Worm (Caenorhabditis elegans) whole organism, L1 larva: ENCODE measurements around the gene Y42H9B.3.

Experiments
- C04F5.9 ChIP-seq: sonication (generic microtip); optimal IDR thresholded peaks from 2 replicates; lab custom pipeline; 2016; ENCODE audit warnings: missing genetic modification characterization, missing compliant biosample characterization
- C16A3.4 ChIP-seq: fragments of 150-350 bp; optimal IDR thresholded peaks from 2 replicates; lab custom pipeline; 2014; ENCODE audit warnings: missing biosample characterization, missing genetic modification characterization
- Y116A8C.19 ChIP-seq: sonication (generic microtip); optimal IDR thresholded peaks from 2 replicates; lab custom pipeline; 2016; ENCODE audit warnings: missing compliant biosample characterization, missing genetic modification characterization, borderline replicate concordance
- blmp-1 ChIP-seq: fragments of 150-350 bp; optimal IDR thresholded peaks from 2 replicates; lab custom pipeline; 2014; ENCODE audit warnings: missing biosample characterization, missing genetic modification characterization
- ceh-63 ChIP-seq: fragments of 200-800 bp; sonication (Bioruptor generic); optimal IDR thresholded peaks from 2 replicates; lab custom pipeline; 2018; ENCODE audit warnings: mild to moderate bottlenecking, missing genetic modification characterization, missing compliant biosample characterization
- ceh-8 ChIP-seq: fragments of 200-800 bp; sonication (Bioruptor generic); optimal IDR thresholded peaks from 2 replicates; lab custom pipeline; 2018; ENCODE audit warnings: mild to moderate bottlenecking, missing genetic modification characterization, moderate library complexity, missing compliant biosample characterization
- ceh-82 ChIP-seq, 3 experiments: fragments of 150-350 bp in 1 of 3; sonication (generic microtip) in 2 of 3; optimal IDR thresholded peaks; 2 replicates each; lab custom pipeline; 2014 to 2017; ENCODE audit warnings: missing biosample characterization in 3 of 3, missing genetic modification characterization in 3 of 3
- ceh-88 ChIP-seq: fragments of 200-800 bp; sonication (Bioruptor generic); IDR thresholded peaks from 2 replicates; pipeline ENCODE4 v1.3.6; 2022; ENCODE audit warnings: missing genetic modification characterization, missing compliant biosample characterization
- ceh-90 ChIP-seq: sonication (generic microtip); optimal IDR thresholded peaks from 2 replicates; lab custom pipeline; 2016; ENCODE audit warnings: missing genetic modification characterization, missing compliant biosample characterization
- dpl-1 ChIP-seq, 3 experiments: fragments of 150-350 bp in 2 of 3; sonication (generic microtip) in 1 of 3; optimal IDR thresholded peaks; 2 replicates each; lab custom pipeline; 2014 to 2017; ENCODE audit warnings: missing biosample characterization in 3 of 3, missing genetic modification characterization in 3 of 3, missing genetic modification reagents in 3 of 3
- dsc-1 ChIP-seq: sonication (generic microtip); optimal IDR thresholded peaks from 2 replicates; lab custom pipeline; 2016; ENCODE audit warnings: mild to moderate bottlenecking, missing genetic modification characterization, missing compliant biosample characterization
- efl-1 ChIP-seq, 4 experiments: fragments of 150-350 bp; optimal IDR thresholded peaks in 3 of 4; peaks in 1 of 4; 1 replicate in 1 of 4; 2 replicates in 3 of 4; lab custom pipeline; 2014; ENCODE audit warnings: missing biosample characterization in 2 of 4, missing genetic modification characterization in 2 of 4, missing genetic modification reagents in 2 of 4
- egl-13 ChIP-seq: sonication (generic microtip); optimal IDR thresholded peaks from 2 replicates; lab custom pipeline; 2016; ENCODE audit warnings: missing genotype, missing genetic modification reagents, missing genetic modification characterization, missing compliant biosample characterization
- elt-2 ChIP-seq: sonication (generic microtip); optimal IDR thresholded peaks from 2 replicates; lab custom pipeline; 2016; ENCODE audit warnings: missing genetic modification characterization, mild to moderate bottlenecking, inconsistent platforms, missing compliant biosample characterization, missing genetic modification reagents
- fkh-10 ChIP-seq: sonication (generic microtip); optimal IDR thresholded peaks from 2 replicates; lab custom pipeline; 2017; ENCODE audit warnings: missing biosample characterization, missing genetic modification reagents, missing genetic modification characterization
- fkh-4 ChIP-seq: sonication (generic microtip); optimal IDR thresholded peaks from 2 replicates; lab custom pipeline; 2016; ENCODE audit warnings: missing compliant biosample characterization, missing genetic modification characterization, borderline replicate concordance
- fkh-8 ChIP-seq: sonication (generic microtip); optimal IDR thresholded peaks from 2 replicates; lab custom pipeline; 2016; ENCODE audit warnings: mild to moderate bottlenecking, missing genetic modification characterization, missing compliant biosample characterization
- fos-1 ChIP-seq: fragments of 150-350 bp; optimal IDR thresholded peaks from 2 replicates; lab custom pipeline; 2014; ENCODE audit warnings: missing biosample characterization, missing genetic modification characterization
- grh-1 ChIP-seq: fragments of 200-800 bp; sonication (Bioruptor generic); IDR thresholded peaks from 2 replicates; pipeline ENCODE4 v1.3.6; 2022; ENCODE audit warnings: missing genetic modification reagents, missing genetic modification characterization, missing compliant biosample characterization
- hlh-4 ChIP-seq: sonication (generic microtip); optimal IDR thresholded peaks from 2 replicates; lab custom pipeline; 2016; ENCODE audit warnings: mild to moderate bottlenecking, missing genetic modification characterization, missing compliant biosample characterization
- irx-1 ChIP-seq: sonication (generic microtip); optimal IDR thresholded peaks from 2 replicates; lab custom pipeline; 2016; ENCODE audit warnings: missing genetic modification characterization, missing compliant biosample characterization
- isw-1 ChIP-seq: fragments of 200-800 bp; sonication (Bioruptor generic); IDR thresholded peaks from 2 replicates; pipeline ENCODE4 v1.3.6; 2022; ENCODE audit warnings: missing genetic modification characterization, missing compliant biosample characterization
- jun-1 ChIP-seq: fragments of 150-350 bp; optimal IDR thresholded peaks from 2 replicates; lab custom pipeline; 2014; ENCODE audit warnings: missing biosample characterization, missing genetic modification reagents, missing genetic modification characterization
- lin-13 ChIP-seq: fragments of 150-350 bp; optimal IDR thresholded peaks from 2 replicates; lab custom pipeline; 2014; ENCODE audit warnings: missing biosample characterization, missing genetic modification reagents, missing genetic modification characterization
- lin-14 ChIP-seq: fragments of 200-800 bp; sonication (Bioruptor generic); optimal IDR thresholded peaks from 2 replicates; lab custom pipeline; 2018; ENCODE audit warnings: mild to moderate bottlenecking, missing genetic modification characterization, moderate library complexity, missing compliant biosample characterization
- lin-15B ChIP-seq: fragments of 150-350 bp; sonication (generic microtip); optimal IDR thresholded peaks from 3 replicates; lab custom pipeline; 2014; ENCODE audit warnings: missing biosample characterization, missing genetic modification characterization
- lir-3 ChIP-seq: sonication (generic microtip); optimal IDR thresholded peaks from 2 replicates; lab custom pipeline; 2016; ENCODE audit warnings: mild to moderate bottlenecking, missing genetic modification characterization, moderate library complexity, missing compliant biosample characterization; ENCODE audit not compliant: poor library complexity
- lsy-2 ChIP-seq, 2 experiments: fragments of 150-350 bp; optimal IDR thresholded peaks; 2 replicates each; lab custom pipeline; 2014; ENCODE audit warnings: missing biosample characterization in 2 of 2, missing genetic modification characterization in 2 of 2
- mab-9 ChIP-seq: fragments of 200-800 bp; sonication (Bioruptor generic); IDR thresholded peaks from 2 replicates; pipeline ENCODE4 v1.3.6; 2022; ENCODE audit warnings: missing genetic modification reagents, missing genetic modification characterization, missing compliant biosample characterization
- mdl-1 ChIP-seq, 2 experiments: fragments of 150-350 bp; optimal IDR thresholded peaks; 2 replicates each; lab custom pipeline; 2014 to 2017; ENCODE audit warnings: missing biosample characterization in 2 of 2, missing genetic modification characterization in 2 of 2, inconsistent platforms in 1 of 2
- mep-1 ChIP-seq: fragments of 150-350 bp; optimal IDR thresholded peaks from 2 replicates; lab custom pipeline; 2014; ENCODE audit warnings: missing biosample characterization, missing genetic modification characterization
- nhr-19 ChIP-seq: fragments of 200-800 bp; sonication (Bioruptor generic); conservative IDR thresholded peaks from 2 replicates; pipeline ENCODE4 v1.3.6; 2022; ENCODE audit warnings: missing genetic modification characterization, missing compliant biosample characterization
- nhr-20 ChIP-seq: sonication (generic microtip); optimal IDR thresholded peaks from 2 replicates; lab custom pipeline; 2016; ENCODE audit warnings: mild to moderate bottlenecking, missing genetic modification characterization, missing compliant biosample characterization
- nhr-47 ChIP-seq: sonication (generic microtip); optimal IDR thresholded peaks from 2 replicates; lab custom pipeline; 2016; ENCODE audit warnings: mild to moderate bottlenecking, missing genetic modification characterization, moderate library complexity, missing compliant biosample characterization
- nhr-71 ChIP-seq: sonication (generic microtip); optimal IDR thresholded peaks from 2 replicates; lab custom pipeline; 2016; ENCODE audit warnings: mild to moderate bottlenecking, missing genetic modification characterization, moderate library complexity, missing compliant biosample characterization
- nhr-77 ChIP-seq: fragments of 150-350 bp; optimal IDR thresholded peaks from 2 replicates; lab custom pipeline; 2014; ENCODE audit warnings: missing biosample characterization, missing genetic modification characterization
- nhr-85 ChIP-seq: sonication (generic microtip); peaks from one replicate; lab custom pipeline; 2016; ENCODE audit warnings: missing genetic modification characterization, inconsistent platforms, missing compliant biosample characterization
- nhr-90 ChIP-seq: sonication (generic microtip); optimal IDR thresholded peaks from 2 replicates; lab custom pipeline; 2016; ENCODE audit warnings: mild to moderate bottlenecking, missing genetic modification characterization, missing compliant biosample characterization; ENCODE audit not compliant: poor library complexity
- pax-3 ChIP-seq: fragments of 200-800 bp; sonication (Bioruptor generic); optimal IDR thresholded peaks from 2 replicates; lab custom pipeline; 2018; ENCODE audit warnings: mild to moderate bottlenecking, missing genetic modification characterization, moderate library complexity, missing compliant biosample characterization
- rnt-1 ChIP-seq: sonication (generic microtip); optimal IDR thresholded peaks from 2 replicates; lab custom pipeline; 2016; ENCODE audit warnings: mild to moderate bottlenecking, missing genetic modification characterization, moderate library complexity, missing compliant biosample characterization
- skn-1 ChIP-seq: fragments of 150-350 bp; optimal IDR thresholded peaks from 2 replicates; lab custom pipeline; 2014; ENCODE audit warnings: missing biosample characterization, missing genetic modification characterization
- snu-23 ChIP-seq: sonication (generic microtip); optimal IDR thresholded peaks from 2 replicates; lab custom pipeline; 2016; ENCODE audit warnings: missing genetic modification characterization, missing compliant biosample characterization
- sox-4 ChIP-seq: sonication (generic microtip); optimal IDR thresholded peaks from 2 replicates; lab custom pipeline; 2016; ENCODE audit warnings: missing genetic modification characterization, missing compliant biosample characterization
- swsn-7 ChIP-seq: sonication (generic microtip); optimal IDR thresholded peaks from 2 replicates; lab custom pipeline; 2016; ENCODE audit warnings: missing genetic modification characterization, missing compliant biosample characterization
- tbx-2 ChIP-seq: sonication (generic microtip); optimal IDR thresholded peaks from 2 replicates; lab custom pipeline; 2016; ENCODE audit warnings: missing genetic modification characterization, missing compliant biosample characterization
- unc-86 ChIP-seq: sonication (generic microtip); optimal IDR thresholded peaks from 2 replicates; lab custom pipeline; 2016; ENCODE audit warnings: missing genetic modification characterization, missing compliant biosample characterization
- unc-98 ChIP-seq: fragments of 200-800 bp; sonication (Bioruptor generic); IDR thresholded peaks from 2 replicates; pipeline ENCODE4 v1.3.6; 2022; ENCODE audit warnings: missing genetic modification characterization, missing compliant biosample characterization
- vab-15 ChIP-seq: sonication (generic microtip); optimal IDR thresholded peaks from 2 replicates; lab custom pipeline; 2017; ENCODE audit warnings: missing genotype, mild to moderate bottlenecking, missing genetic modification characterization, missing compliant biosample characterization
- xbp-1 ChIP-seq: sonication (generic microtip); optimal IDR thresholded peaks from 2 replicates; lab custom pipeline; 2016; ENCODE audit warnings: missing genetic modification characterization, missing compliant biosample characterization
- ztf-11 ChIP-seq, 2 experiments: sonication (generic microtip); optimal IDR thresholded peaks; 2 replicates each; lab custom pipeline; 2016 to 2017; ENCODE audit warnings: missing genetic modification characterization in 2 of 2, missing biosample characterization in 1 of 2, missing compliant biosample characterization in 1 of 2

The Y42H9B.3 gene

ce11 chrIV:8015726-8016312, 3.6 kb upstream of the Y42H9B.3 start, which contains the start of gene C26B2.7:
Gene C26B2.7 (plus strand): TSS chrIV:8016274.
- TF ChIP-seq lin-15B (tag; lab: Kevin White, UChicago) (peak; percentile 36), elt-2 (tag; lab: Kevin White, UChicago) (peak; percentile 5), mep-1 (tag; lab: Kevin White, UChicago) (peak; percentile 22), fos-1 (tag; lab: Kevin White, UChicago) (peak; percentile 21), unc-98 (GFP tag; lab: Robert Waterston, UW) (peak; percentile 76), blmp-1 (peak; percentile 31), fkh-10 (peak; percentile 47), ceh-82 (tag; optimal IDR thresholded peaks at IDR 0.05; lab: Kevin White, UChicago) (peak; percentile 47 to 82 (median 50)), dsc-1 (tag; lab: Kevin White, UChicago) (peak; percentile 83), dpl-1 (GFP tag; optimal IDR thresholded peaks at IDR 0.05; lab: Kevin White, UChicago) (peak; percentile 69 to 85 (median 81)), mdl-1 (tag; optimal IDR thresholded peaks at IDR 0.05; lab: Kevin White, UChicago) (peak in 1 of 2 experiments; percentile 52), egl-13 (tag; lab: Kevin White, UChicago) (peak; percentile 86), Y116A8C.19 (tag; lab: Kevin White, UChicago) (peak; percentile 28), isw-1 (GFP tag; lab: Robert Waterston, UW) (peak; percentile 81), pax-3 (tag; lab: Kevin White, UChicago) (peak; percentile 76), vab-15 (tag; lab: Kevin White, UChicago) (peak; percentile 76), jun-1 (tag; lab: Kevin White, UChicago) (peak; percentile 44), ceh-88 (GFP tag; lab: Robert Waterston, UW) (peak; percentile 86), grh-1 (0 out of 2 replicates have a peak, but pooled peaks have one; percentile 27), ztf-11 (tag; optimal IDR thresholded peaks at IDR 0.05; lab: Kevin White, UChicago) (peak in 1 of 2 experiments; percentile 94), fkh-8 (tag; lab: Kevin White, UChicago) (peak; percentile 75), C04F5.9 (tag; lab: Kevin White, UChicago) (peak; percentile 54), lir-3 (tag; lab: Kevin White, UChicago) (peak; percentile 88), ceh-8 (peak; percentile 37), nhr-71 (tag; lab: Kevin White, UChicago) (peak; percentile 88), rnt-1 (tag; lab: Kevin White, UChicago) (peak; percentile 95), fkh-4 (tag; lab: Kevin White, UChicago) (peak; percentile 48), tbx-2 (tag; lab: Kevin White, UChicago) (peak; percentile 76), swsn-7 (tag; lab: Kevin White, UChicago) (peak; percentile 81), nhr-19 (GFP tag; lab: Robert Waterston, UW) (peak; percentile 85), nhr-47 (peak; percentile 88), nhr-20 (tag; lab: Kevin White, UChicago) (peak; percentile 83), sox-4 (tag; lab: Kevin White, UChicago) (peak; percentile 83), lin-13 (peak; percentile 22), nhr-77 (peak; percentile 33), lin-14 (peak; percentile 81), ceh-63 (GFP tag; lab: Kevin White, UChicago) (peak; percentile 54), skn-1 (tag; lab: Kevin White, UChicago) (peak; percentile 34), hlh-4 (peak; percentile 7), snu-23 (GFP tag; lab: Kevin White, UChicago) (peak; percentile 82), efl-1 (optimal IDR thresholded peaks at IDR 0.05; lab: Kevin White, UChicago) (peak; percentile 69 to 82), efl-1 (GFP tag; optimal IDR thresholded peaks at IDR 0.05 in 1 of 2; lab: Kevin White, UChicago) (peak; percentile 83 to 98), lsy-2 (tag; optimal IDR thresholded peaks at IDR 0.05; lab: Kevin White, UChicago) (peak; percentile 69 to 80), nhr-90 (tag; lab: Kevin White, UChicago) (peak; percentile 82), C16A3.4 (tag; lab: Kevin White, UChicago) (peak; percentile 41), xbp-1 (tag; lab: Kevin White, UChicago) (peak; percentile 84), nhr-85 (tag; lab: Kevin White, UChicago) (peak; percentile 67), irx-1 (tag; lab: Kevin White, UChicago) (peak; percentile 22), mab-9 (peak; percentile 64; the same call in 1 of the 2 replicates), unc-86 (peak; percentile 84), ceh-90 (peak; percentile 53)
